Worm (Caenorhabditis elegans): Measurements from ENCODE around the gene scl-20.

scl-20 gene

DNA sequence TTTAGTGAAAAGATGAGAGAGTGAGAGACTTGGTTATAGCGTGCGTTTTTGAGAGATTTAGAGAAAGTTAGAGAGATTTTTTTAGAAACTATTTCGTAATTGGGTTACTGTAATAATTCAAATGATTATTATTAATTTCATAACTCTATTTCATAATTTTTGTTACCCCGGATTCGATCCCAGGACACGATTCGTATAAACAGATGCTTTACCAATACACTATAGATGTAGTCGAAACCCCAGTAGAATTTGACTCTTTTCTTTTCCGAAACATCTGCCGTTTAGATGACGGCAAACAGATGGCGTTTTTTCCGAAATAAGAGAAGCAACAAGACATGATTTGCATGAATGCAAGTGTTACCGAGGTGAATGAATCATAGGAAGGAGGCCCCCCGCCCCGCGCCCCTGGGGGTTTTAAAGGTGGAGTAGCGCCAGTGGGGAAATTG, 24.2 kb downstream of the scl-20 start (continued):
- TF ChIP-seq grh-1 (GFP tag; IDR thresholded peaks at IDR 0.05) (no peak), hlh-17 (GFP tag; optimal IDR thresholded peaks at IDR 0.05; ENCODE audit: borderline replicate concordance) (no peak), F16B12.6 (tag; optimal IDR thresholded peaks at IDR 0.05) (no peak), unc-30 (tag; optimal IDR thresholded peaks at IDR 0.05) (no peak), nhr-12 (tag; optimal IDR thresholded peaks at IDR 0.05) (no peak), vab-15 (tag; optimal IDR thresholded peaks at IDR 0.05) (no peak), ama-1 (optimal IDR thresholded peaks at IDR 0.05) (no peak), Y116A8C.19 (tag; optimal IDR thresholded peaks at IDR 0.05; ENCODE audit: borderline replicate concordance) (no peak), xbp-1 (tag; optimal IDR thresholded peaks at IDR 0.05) (peak; percentile 37), nhr-19 (GFP tag; conservative IDR thresholded peaks at IDR 0.05) (peak; percentile 65), zip-4 (GFP tag; optimal IDR thresholded peaks at IDR 0.05) (no peak), alr-1 (tag; optimal IDR thresholded peaks at IDR 0.05; ENCODE audit: borderline replicate concordance) (no peak), lir-3 (tag; optimal IDR thresholded peaks at IDR 0.05; ENCODE audit: poor library complexity) (peak; percentile 35), ceh-8 (GFP tag; optimal IDR thresholded peaks at IDR 0.05) (no peak), efl-3 (GFP tag; optimal IDR thresholded peaks at IDR 0.05) (no peak), blmp-1 (tag; optimal IDR thresholded peaks at IDR 0.05) (no peak), sptf-1 (tag; optimal IDR thresholded peaks at IDR 0.05) (no peak), rnt-1 (tag; optimal IDR thresholded peaks at IDR 0.05) (no peak), tlp-1 (tag; optimal IDR thresholded peaks at IDR 0.05) (no peak), hlh-4 (tag; optimal IDR thresholded peaks at IDR 0.05) (peak; percentile 42), C04F5.9 (tag; optimal IDR thresholded peaks at IDR 0.05) (no peak), elt-3 (tag; optimal IDR thresholded peaks at IDR 0.05) (peak in 1 of 6 experiments; percentile 1), fkh-4 (tag; optimal IDR thresholded peaks at IDR 0.05; ENCODE audit: borderline replicate concordance) (peak; percentile 48), lin-13 (GFP tag; optimal IDR thresholded peaks at IDR 0.05) (no peak), C34B4.2 (tag; optimal IDR thresholded peaks at IDR 0.05) (no peak), nhr-71 (tag; optimal IDR thresholded peaks at IDR 0.05) (no peak), isw-1 (GFP tag; IDR thresholded peaks at IDR 0.05) (no peak), mef-2 (tag; optimal IDR thresholded peaks at IDR 0.05) (no peak), swsn-7 (tag; optimal IDR thresholded peaks at IDR 0.05) (peak; percentile 37), ztf-4 (tag; optimal IDR thresholded peaks at IDR 0.05) (no peak), pag-3 (tag; optimal IDR thresholded peaks at IDR 0.05; ENCODE audit: borderline replicate concordance, insufficient read depth) (no peak), sox-4 (tag; optimal IDR thresholded peaks at IDR 0.05) (no peak), egl-27 (tag; optimal IDR thresholded peaks at IDR 0.05) (no peak), aly-2 (tag; optimal IDR thresholded peaks at IDR 0.05) (no peak), nhr-28 (tag; optimal IDR thresholded peaks at IDR 0.05) (no peak), lin-39 (tag; optimal IDR thresholded peaks at IDR 0.05) (peak; percentile 57), fkh-8 (tag; optimal IDR thresholded peaks at IDR 0.05) (no peak), ceh-88 (GFP tag; IDR thresholded peaks at IDR 0.05) (no peak), nhr-11 (tag; optimal IDR thresholded peaks at IDR 0.05) (no peak), nhr-20 (tag; optimal IDR thresholded peaks at IDR 0.05) (peak; percentile 9), elt-2 (tag; optimal IDR thresholded peaks at IDR 0.05) (no peak), lin-15B (tag; optimal IDR thresholded peaks at IDR 0.05) (no peak), nhr-47 (tag; optimal IDR thresholded peaks at IDR 0.05) (peak; percentile 90), jun-1 (tag; optimal IDR thresholded peaks at IDR 0.05) (no peak), ces-1 (GFP tag; optimal IDR thresholded peaks at IDR 0.05) (no peak), lin-35 (GFP tag; optimal IDR thresholded peaks at IDR 0.05) (peak in 1 of 2 experiments; percentile 15), sup-37 (GFP tag; optimal IDR thresholded peaks at IDR 0.05) (no peak), mdl-1 (tag; optimal IDR thresholded peaks at IDR 0.05) (no peak), lin-14 (GFP tag; optimal IDR thresholded peaks at IDR 0.05) (no peak), efl-1 (optimal IDR thresholded peaks at IDR 0.05) (no peak), efl-1 (GFP tag; optimal IDR thresholded peaks at IDR 0.05 in 1 of 2) (peak in 1 of 2 experiments; percentile 91), ceh-63 (GFP tag; optimal IDR thresholded peaks at IDR 0.05) (no peak), ceh-82 (tag; optimal IDR thresholded peaks at IDR 0.05) (no peak)

Data from whole organism, L1 larva.